Worm (Caenorhabditis elegans): ENCODE measurements around the gene C10C6.3.
"Not testable (repeated sequence)": the region's sequence is repeated elsewhere in the genome, so short reads cannot be mapped to it uniquely, and the experiment has no call there.

The C10C6.3 gene

DNA sequence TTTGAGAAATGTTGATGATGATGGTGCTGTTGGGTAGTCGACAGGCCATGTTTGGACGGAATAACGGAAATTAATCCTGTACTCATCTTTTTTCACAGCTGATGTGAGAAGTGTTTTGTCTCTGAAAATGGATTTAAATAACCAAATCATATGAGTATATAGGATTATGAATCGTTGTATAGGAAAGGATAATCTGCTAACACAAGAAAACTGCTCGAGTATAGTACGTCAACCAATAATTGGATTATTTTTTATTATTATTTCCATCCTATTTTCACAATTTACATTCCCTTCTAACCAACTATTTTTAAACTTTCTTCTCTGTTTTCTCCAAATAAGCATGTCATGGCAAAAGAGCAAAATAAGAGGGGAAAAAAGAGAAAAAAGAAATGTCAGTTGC is 29.3 kb downstream of the C10C6.3 start:
- TF ChIP-seq ets-7 (tag; optimal IDR thresholded peaks at IDR 0.05) (no peak), tbx-11 (GFP tag; IDR thresholded peaks at IDR 0.05) (no peak), ceh-13 (GFP tag; optimal IDR thresholded peaks at IDR 0.05) (no peak), ceh-36 (tag; optimal IDR thresholded peaks at IDR 0.05) (no peak), tbx-37 (GFP tag; conservative IDR thresholded peaks at IDR 0.05) (no peak), hmg-4 (GFP tag; optimal IDR thresholded peaks at IDR 0.05) (no peak), ama-1 (optimal IDR thresholded peaks at IDR 0.05) (no peak), flt-1 (GFP tag; IDR thresholded peaks at IDR 0.05) (no peak), pes-1 (GFP tag; IDR thresholded peaks at IDR 0.05) (no peak), tra-4 (tag; optimal IDR thresholded peaks at IDR 0.05) (no peak), F13C5.2 (tag; optimal IDR thresholded peaks at IDR 0.05) (no peak), sea-1 (GFP tag; conservative IDR thresholded peaks at IDR 0.05) (no peak), aly-1 (tag; optimal IDR thresholded peaks at IDR 0.05) (no peak)

DNA sequence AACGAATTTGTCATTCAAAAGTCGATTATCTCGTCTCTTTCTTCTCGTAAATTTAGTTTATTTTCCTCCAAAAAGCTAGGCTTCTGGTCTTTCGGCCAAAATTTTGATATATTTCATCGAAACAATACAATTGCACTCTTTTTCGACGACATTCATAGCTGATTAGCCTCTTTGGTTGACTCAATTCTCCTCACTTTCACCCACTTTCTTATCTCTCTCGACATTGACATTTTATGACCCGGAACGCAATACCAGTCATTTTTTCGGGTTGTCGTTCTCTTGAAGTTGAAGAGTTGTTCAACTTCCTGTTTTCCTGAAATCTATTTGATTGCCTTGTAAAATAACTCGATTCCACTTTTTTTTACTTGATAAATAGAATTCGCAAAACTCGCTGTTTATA is 30.4 kb downstream of the C10C6.3 start:
- TF ChIP-seq sea-1 (GFP tag; conservative IDR thresholded peaks at IDR 0.05) (no peak), F13C5.2 (tag; optimal IDR thresholded peaks at IDR 0.05) (no peak), pes-1 (GFP tag; IDR thresholded peaks at IDR 0.05) (no peak), ceh-36 (tag; optimal IDR thresholded peaks at IDR 0.05) (no peak), hmbx-1 (tag; optimal IDR thresholded peaks at IDR 0.05) (no peak), scrt-1 (GFP tag; IDR thresholded peaks at IDR 0.05) (no peak), ama-1 (optimal IDR thresholded peaks at IDR 0.05) (no peak), tbx-37 (GFP tag; conservative IDR thresholded peaks at IDR 0.05) (no peak), flt-1 (GFP tag; IDR thresholded peaks at IDR 0.05) (no peak), hnd-1 (tag; optimal IDR thresholded peaks at IDR 0.05) (no peak), tbx-11 (GFP tag; IDR thresholded peaks at IDR 0.05) (no peak), tra-4 (tag; optimal IDR thresholded peaks at IDR 0.05) (no peak), aly-1 (tag; optimal IDR thresholded peaks at IDR 0.05) (no peak), hmg-4 (GFP tag; optimal IDR thresholded peaks at IDR 0.05) (no peak), ceh-13 (GFP tag; optimal IDR thresholded peaks at IDR 0.05) (no peak), B0310.2 (tag; optimal IDR thresholded peaks at IDR 0.05) (no peak), ets-7 (tag; optimal IDR thresholded peaks at IDR 0.05) (no peak)

DNA sequence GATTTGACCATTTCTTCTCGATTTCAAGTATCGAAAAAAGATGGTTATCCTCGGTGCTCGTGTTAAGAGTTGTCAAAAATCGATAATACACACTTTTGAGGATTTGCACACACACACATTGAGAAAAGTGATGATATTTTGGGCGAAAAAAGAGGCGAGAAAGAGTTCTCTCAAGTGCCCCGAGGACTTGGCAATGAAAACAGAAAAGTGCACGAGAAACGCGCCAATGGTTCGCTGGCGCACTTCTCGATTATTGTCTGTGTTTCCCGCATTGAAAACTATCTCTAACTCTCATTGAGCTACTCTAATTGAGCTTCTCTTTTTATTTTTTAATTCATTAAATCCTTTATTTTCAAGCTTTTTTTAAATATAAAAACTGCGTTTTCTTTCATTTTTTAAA is 31.3 kb downstream of the C10C6.3 start:
- no peak for TF ChIP-seq flt-1 (GFP tag; IDR thresholded peaks at IDR 0.05)
- no peak for TF ChIP-seq sea-1 (GFP tag; conservative IDR thresholded peaks at IDR 0.05)
- no peak for TF ChIP-seq ceh-36 (tag; optimal IDR thresholded peaks at IDR 0.05)
- TF ChIP-seq tbx-37 (GFP tag; conservative IDR thresholded peaks at IDR 0.05), result no peak

DNA sequence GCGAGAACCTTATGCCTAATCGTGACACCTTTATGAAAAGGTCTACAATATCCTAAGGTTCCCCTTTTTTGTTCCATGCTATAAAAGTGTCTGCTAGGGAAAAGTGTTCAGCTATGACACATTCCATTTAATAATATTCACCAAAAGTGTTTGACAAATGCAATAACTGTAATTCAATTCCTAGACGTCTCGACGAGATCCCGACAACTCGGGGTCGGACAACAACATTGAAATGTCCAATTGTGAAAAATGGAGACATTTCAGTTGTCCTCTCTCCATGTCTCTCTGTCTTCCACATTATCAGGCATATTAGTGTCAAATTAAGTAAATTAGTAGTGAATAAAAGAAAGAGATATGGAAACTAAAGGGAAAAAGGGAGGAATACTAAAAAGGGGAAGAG is 33.6 kb downstream of the C10C6.3 start:
- TF ChIP-seq hmg-4 (GFP tag; optimal IDR thresholded peaks at IDR 0.05), result no peak

- TF ChIP-seq sea-1 (GFP tag; conservative IDR thresholded peaks at IDR 0.05) (no peak), hnd-1 (tag; optimal IDR thresholded peaks at IDR 0.05) (no peak), flt-1 (GFP tag; IDR thresholded peaks at IDR 0.05) (no peak), tra-4 (tag; optimal IDR thresholded peaks at IDR 0.05) (no peak), ceh-13 (GFP tag; optimal IDR thresholded peaks at IDR 0.05) (no peak), B0310.2 (tag; optimal IDR thresholded peaks at IDR 0.05) (no peak), ama-1 (optimal IDR thresholded peaks at IDR 0.05) (no peak), ets-7 (tag; optimal IDR thresholded peaks at IDR 0.05) (no peak), hmg-4 (GFP tag; optimal IDR thresholded peaks at IDR 0.05) (no peak), tbx-37 (GFP tag; conservative IDR thresholded peaks at IDR 0.05) (no peak), hmbx-1 (tag; optimal IDR thresholded peaks at IDR 0.05) (no peak), pes-1 (GFP tag; IDR thresholded peaks at IDR 0.05) (no peak), tbx-11 (GFP tag; IDR thresholded peaks at IDR 0.05) (no peak), scrt-1 (GFP tag; IDR thresholded peaks at IDR 0.05) (no peak), F13C5.2 (tag; optimal IDR thresholded peaks at IDR 0.05) (no peak), ceh-36 (tag; optimal IDR thresholded peaks at IDR 0.05) (no peak), aly-1 (tag; optimal IDR thresholded peaks at IDR 0.05) (no peak)
Measured at ce11 chrIV:11425442-11425841, 39.6 kb downstream of the C10C6.3 start, which contains the start of gene kin-4. kin-4 (plus strand) TSS chrIV:11425742.

- no peak for TF ChIP-seq ceh-13 (GFP tag; optimal IDR thresholded peaks at IDR 0.05)
- no peak for TF ChIP-seq ets-7 (tag; optimal IDR thresholded peaks at IDR 0.05)
Measured at ce11 chrIV:11424830-11425229, 40.2 kb downstream of the C10C6.3 start, which contains the start of gene F22B3.8. F22B3.8 (minus strand) TSS chrIV:11424930.

ce11 chrIV:11421696-11422095 is 43.3 kb downstream of the C10C6.3 start, which contains the start of gene F22B3.7:
F22B3.7 (minus strand) TSS chrIV:11421796.
- TF ChIP-seq ets-7 (tag; optimal IDR thresholded peaks at IDR 0.05), result no peak
- TF ChIP-seq hmbx-1 (tag; optimal IDR thresholded peaks at IDR 0.05), result no peak
- no peak for TF ChIP-seq ceh-13 (GFP tag; optimal IDR thresholded peaks at IDR 0.05)
- no peak for TF ChIP-seq tbx-11 (GFP tag; IDR thresholded peaks at IDR 0.05)
- TF ChIP-seq B0310.2 (tag; optimal IDR thresholded peaks at IDR 0.05), result no peak
- no peak for TF ChIP-seq aly-1 (tag; optimal IDR thresholded peaks at IDR 0.05)
- TF ChIP-seq hmg-4 (GFP tag; optimal IDR thresholded peaks at IDR 0.05), result no peak
- no peak for TF ChIP-seq sea-1 (GFP tag; conservative IDR thresholded peaks at IDR 0.05)
- TF ChIP-seq hnd-1 (tag; optimal IDR thresholded peaks at IDR 0.05), result no peak
- no peak for TF ChIP-seq tra-4 (tag; optimal IDR thresholded peaks at IDR 0.05)
- no peak for TF ChIP-seq ama-1 (optimal IDR thresholded peaks at IDR 0.05)

DNA sequence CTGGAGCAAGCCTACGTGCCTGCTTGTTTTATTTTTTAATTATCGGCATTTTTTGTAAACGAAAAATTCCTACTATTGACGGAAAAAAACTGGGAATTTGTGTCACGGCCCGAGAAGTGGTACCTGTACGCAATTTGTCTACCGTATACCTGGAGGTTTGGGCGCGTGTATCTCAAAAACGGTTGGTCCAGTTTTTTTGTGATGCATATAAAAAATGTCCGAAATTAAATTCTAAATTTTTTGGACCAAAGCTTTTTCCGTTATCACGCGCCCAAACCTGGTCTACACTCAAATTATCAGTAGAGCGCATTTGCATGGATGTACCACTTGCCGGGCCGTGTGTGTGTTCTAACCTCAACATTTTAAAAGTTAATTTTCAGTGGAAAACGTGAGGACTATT is 48.3 kb downstream of the C10C6.3 start, which contains the start of gene F22B3.5:
Gene F22B3.5, minus strand, starts transcription at position 101 of the 400 bp plus-strand sequence.
- not testable (repeated sequence) for TF ChIP-seq hmbx-1 (tag; optimal IDR thresholded peaks at IDR 0.05); ceh-13 (GFP tag; optimal IDR thresholded peaks at IDR 0.05); hnd-1 (tag; optimal IDR thresholded peaks at IDR 0.05)

Data from whole organism, early embryonic.